Worm (Caenorhabditis elegans): ENCODE data around the gene srh-154.

- TF ChIP-seq daf-8 (GFP tag; IDR thresholded peaks at IDR 0.05) (no peak), nhr-6 (tag; optimal IDR thresholded peaks at IDR 0.05) (no peak), ceh-28 (tag; optimal IDR thresholded peaks at IDR 0.05) (no peak), nhr-11 (tag; optimal IDR thresholded peaks at IDR 0.05) (no peak), nhr-76 (tag; optimal IDR thresholded peaks at IDR 0.05) (no peak)
Observed at ce11 chrV:17449836-17450235, 10.3 kb downstream of the srh-154 start.

Measured in whole organism, L4 larva.